Worm (Caenorhabditis elegans) whole organism, young adult: ENCODE measurements around the gene C01C4.2.
A peak's percentile ranks its signal among the peaks of the same experiment; 100 is the strongest.

Source experiments
- B0035.1 ChIP-seq: sonication (generic microtip); optimal IDR thresholded peaks from 2 replicates; lab custom pipeline; 2016; ENCODE audit warnings: missing genetic modification characterization, mild to moderate bottlenecking, missing compliant biosample characterization, missing genotype, missing genetic modification reagents
- B0261.1 ChIP-seq: sonication (generic microtip); optimal IDR thresholded peaks from 2 replicates; lab custom pipeline; 2016; ENCODE audit warnings: mild to moderate bottlenecking, missing genetic modification characterization, moderate library complexity, missing compliant biosample characterization
- C06A6.2 ChIP-seq: fragments of 200-800 bp; sonication (Bioruptor generic); conservative IDR thresholded peaks from 2 replicates; pipeline ENCODE4 v1.3.6; 2022; ENCODE audit warnings: missing genetic modification characterization, missing compliant biosample characterization
- C17E4.6 ChIP-seq: fragments of 200-800 bp; sonication (Bioruptor generic); IDR thresholded peaks from 2 replicates; pipeline ENCODE4 v1.3.6; 2022; ENCODE audit warnings: missing genetic modification reagents, missing genetic modification characterization, missing compliant biosample characterization
- D2030.7 ChIP-seq: fragments of 200-800 bp; sonication (Bioruptor generic); IDR thresholded peaks from 2 replicates; pipeline ENCODE4 v1.3.6; 2022; ENCODE audit warnings: missing genetic modification reagents, missing genetic modification characterization, missing compliant biosample characterization
- F10E7.11 ChIP-seq: sonication (generic microtip); optimal IDR thresholded peaks from 2 replicates; lab custom pipeline; 2017; ENCODE audit warnings: mild to moderate bottlenecking, missing genetic modification characterization, moderate library complexity, missing compliant biosample characterization
- F39B2.1 ChIP-seq: fragments of 200-800 bp; sonication (Bioruptor generic); IDR thresholded peaks from 2 replicates; pipeline ENCODE4 v1.3.6; 2022; ENCODE audit warnings: missing genetic modification reagents, missing genetic modification characterization, missing compliant biosample characterization
- F52B5.7 ChIP-seq: sonication (generic microtip); optimal IDR thresholded peaks from 2 replicates; lab custom pipeline; 2016; ENCODE audit warnings: mild to moderate bottlenecking, missing genetic modification characterization, missing compliant biosample characterization
- F55B11.4 ChIP-seq: sonication (generic microtip); optimal IDR thresholded peaks from 2 replicates; lab custom pipeline; 2016; ENCODE audit warnings: missing compliant biosample characterization, missing genetic modification characterization, borderline replicate concordance; ENCODE audit not compliant: insufficient read depth
- K11D2.4 ChIP-seq: fragments of 200-800 bp; sonication (Bioruptor generic); IDR thresholded peaks from 2 replicates; pipeline ENCODE4 v1.3.6; 2022; ENCODE audit warnings: missing genetic modification reagents, missing genetic modification characterization, missing compliant biosample characterization
- T07F8.4 ChIP-seq: sonication (generic microtip); optimal IDR thresholded peaks from 2 replicates; lab custom pipeline; 2016; ENCODE audit warnings: mild to moderate bottlenecking, missing genetic modification characterization, moderate library complexity, missing compliant biosample characterization
- Y53G8AR.9 ChIP-seq: fragments of 200-800 bp; sonication (Bioruptor generic); conservative IDR thresholded peaks from 2 replicates; pipeline ENCODE4 v1.3.6; 2022; ENCODE audit warnings: missing genetic modification reagents, missing genetic modification characterization, missing compliant biosample characterization
- Y56A3A.18 ChIP-seq: fragments of 200-800 bp; sonication (Bioruptor generic); IDR thresholded peaks from 2 replicates; pipeline ENCODE4 v1.3.6; 2022; ENCODE audit warnings: missing genetic modification reagents, missing genetic modification characterization, missing compliant biosample characterization
- Y67H2A.10 ChIP-seq: fragments of 200-800 bp; sonication (Bioruptor generic); conservative IDR thresholded peaks from 2 replicates; pipeline ENCODE4 v1.3.6; 2022; ENCODE audit warnings: missing genetic modification reagents, missing genetic modification characterization, missing compliant biosample characterization
- Y95B8A.8 ChIP-seq: fragments of 200-800 bp; sonication (Bioruptor generic); IDR thresholded peaks from 2 replicates; pipeline ENCODE4 v1.3.6; 2022; ENCODE audit warnings: missing genetic modification reagents, missing genetic modification characterization, missing compliant biosample characterization
- akir-1 ChIP-seq: fragments of 200-800 bp; sonication (Bioruptor generic); optimal IDR thresholded peaks from 2 replicates; lab custom pipeline; 2018; ENCODE audit warnings: mild to moderate bottlenecking, missing genetic modification characterization, moderate library complexity, missing compliant biosample characterization
- athp-1 ChIP-seq: sonication (generic microtip); optimal IDR thresholded peaks from 2 replicates; lab custom pipeline; 2017; ENCODE audit warnings: mild to moderate bottlenecking, missing genetic modification characterization, missing compliant biosample characterization
- attf-5 ChIP-seq: fragments of 200-800 bp; sonication (Bioruptor generic); optimal IDR thresholded peaks from 2 replicates; lab custom pipeline; 2018; ENCODE audit warnings: mild to moderate bottlenecking, missing genetic modification characterization, missing compliant biosample characterization
- bed-1 ChIP-seq: fragments of 200-800 bp; sonication (Bioruptor generic); IDR thresholded peaks from 2 replicates; pipeline ENCODE4 v1.3.6; 2022; ENCODE audit warnings: missing genetic modification reagents, missing genetic modification characterization, missing compliant biosample characterization
- ccch-3 ChIP-seq: fragments of 200-800 bp; sonication (Bioruptor generic); optimal IDR thresholded peaks from 2 replicates; lab custom pipeline; 2018; ENCODE audit warnings: mild to moderate bottlenecking, missing genetic modification characterization, missing compliant biosample characterization
- ceh-27 ChIP-seq: fragments of 200-800 bp; sonication (Bioruptor generic); optimal IDR thresholded peaks from 2 replicates; lab custom pipeline; 2018; ENCODE audit warnings: mild to moderate bottlenecking, missing genetic modification characterization, moderate library complexity, missing compliant biosample characterization
- chd-7 ChIP-seq: sonication (generic microtip); optimal IDR thresholded peaks from 2 replicates; lab custom pipeline; 2016; ENCODE audit warnings: mild to moderate bottlenecking, missing genetic modification characterization, moderate library complexity, missing compliant biosample characterization
- egl-44 ChIP-seq: fragments of 200-800 bp; sonication (Bioruptor generic); IDR thresholded peaks from 2 replicates; pipeline ENCODE4 v1.3.6; 2022; ENCODE audit warnings: missing genetic modification reagents, missing genetic modification characterization, missing compliant biosample characterization
- egrh-3 ChIP-seq: fragments of 200-800 bp; sonication (Bioruptor generic); IDR thresholded peaks from 2 replicates; pipeline ENCODE4 v1.3.6; 2022; ENCODE audit warnings: missing genetic modification reagents, missing genetic modification characterization, missing compliant biosample characterization
- fkh-3 ChIP-seq: sonication (generic microtip); optimal IDR thresholded peaks from 2 replicates; lab custom pipeline; 2016; ENCODE audit warnings: mild to moderate bottlenecking, missing genetic modification characterization, missing compliant biosample characterization
- him-1 ChIP-seq: sonication (generic microtip); optimal IDR thresholded peaks from 2 replicates; lab custom pipeline; 2016; ENCODE audit warnings: missing genotype, missing genetic modification reagents, missing genetic modification characterization, missing compliant biosample characterization
- hmg-20 ChIP-seq: fragments of 200-800 bp; sonication (Bioruptor generic); IDR thresholded peaks from 2 replicates; pipeline ENCODE4 v1.3.6; 2022; ENCODE audit warnings: missing genetic modification reagents, missing genetic modification characterization, missing compliant biosample characterization
- hsf-1 ChIP-seq: fragments of 200-800 bp; sonication (Bioruptor generic); IDR thresholded peaks from 2 replicates; pipeline ENCODE4 v1.3.6; 2022; ENCODE audit warnings: missing genetic modification reagents, missing genetic modification characterization, missing compliant biosample characterization
- lin-26 ChIP-seq: fragments of 200-800 bp; sonication (Bioruptor generic); IDR thresholded peaks from 2 replicates; pipeline ENCODE4 v1.3.6; 2022; ENCODE audit warnings: missing genetic modification reagents, missing genetic modification characterization, missing compliant biosample characterization
- lin-40 ChIP-seq: sonication (generic microtip); optimal IDR thresholded peaks from 2 replicates; lab custom pipeline; 2016; ENCODE audit warnings: missing genetic modification characterization, mild to moderate bottlenecking, missing compliant biosample characterization, missing genotype, missing genetic modification reagents
- lsy-27 ChIP-seq: sonication (generic microtip); optimal IDR thresholded peaks from 2 replicates; lab custom pipeline; 2017; ENCODE audit warnings: missing genetic modification characterization, mild to moderate bottlenecking, missing compliant biosample characterization, antibody characterized with exemption, missing genotype, borderline replicate concordance; ENCODE audit not compliant: insufficient read depth
- madf-3 ChIP-seq: fragments of 200-800 bp; sonication (Bioruptor generic); IDR thresholded peaks from 2 replicates; pipeline ENCODE4 v1.3.6; 2022; ENCODE audit warnings: missing genetic modification reagents, missing genetic modification characterization, missing compliant biosample characterization
- madf-6 ChIP-seq: fragments of 200-800 bp; sonication (Bioruptor generic); IDR thresholded peaks from 2 replicates; pipeline ENCODE4 v1.3.6; 2022; ENCODE audit warnings: missing genetic modification reagents, missing genetic modification characterization, missing compliant biosample characterization
- mes-4 ChIP-seq: sonication (generic microtip); optimal IDR thresholded peaks from 2 replicates; lab custom pipeline; 2016; ENCODE audit warnings: missing genotype, missing genetic modification characterization, missing compliant biosample characterization
- nhr-80 ChIP-seq: sonication (generic microtip); optimal IDR thresholded peaks from 2 replicates; lab custom pipeline; 2016; ENCODE audit warnings: missing genetic modification characterization, missing compliant biosample characterization
- rcor-1 ChIP-seq: fragments of 200-800 bp; sonication (Bioruptor generic); IDR thresholded peaks from 2 replicates; pipeline ENCODE4 v1.3.6; 2022; ENCODE audit warnings: missing genetic modification reagents, missing genetic modification characterization, missing compliant biosample characterization
- rpc-1 ChIP-seq, 2 experiments: fragments of 150-350 bp in 1 of 2; sonication (generic microtip) in 1 of 2; optimal IDR thresholded peaks; 2 replicates each; lab custom pipeline; 2014 to 2018; ENCODE audit warnings: missing biosample characterization in 1 of 2, missing genetic modification characterization in 1 of 2, missing genetic modification reagents in 1 of 2, missing genotype in 1 of 2
- sea-2 ChIP-seq: fragments of 200-800 bp; sonication (Bioruptor generic); IDR thresholded peaks from 2 replicates; pipeline ENCODE4 v1.3.6; 2022; ENCODE audit warnings: missing genetic modification characterization, missing compliant biosample characterization
- zfh-2 ChIP-seq: fragments of 200-800 bp; sonication (Bioruptor generic); conservative IDR thresholded peaks from 2 replicates; pipeline ENCODE4 v1.3.6; 2022; ENCODE audit warnings: missing genetic modification reagents, missing genetic modification characterization, missing compliant biosample characterization
- ztf-25 ChIP-seq: fragments of 200-800 bp; sonication (Bioruptor generic); IDR thresholded peaks from 2 replicates; pipeline ENCODE4 v1.3.6; 2022; ENCODE audit warnings: missing genetic modification reagents, missing genetic modification characterization, missing compliant biosample characterization
- ztf-28 ChIP-seq: fragments of 200-800 bp; sonication (Bioruptor generic); IDR thresholded peaks from 2 replicates; pipeline ENCODE4 v1.3.6; 2022; ENCODE audit warnings: missing genetic modification reagents, missing genetic modification characterization, missing compliant biosample characterization
- ztf-3 ChIP-seq: fragments of 200-800 bp; sonication (Bioruptor generic); optimal IDR thresholded peaks from 2 replicates; lab custom pipeline; 2018; ENCODE audit warnings: mild to moderate bottlenecking, missing genetic modification characterization, missing compliant biosample characterization

C01C4.2 gene

ce11 chrX:3678507-3679175 is 36.3 kb upstream of the C01C4.2 start, which contains the start of gene tag-52 (continued):
- no peak for TF ChIP-seq F10E7.11 (tag; lab: Kevin White, UChicago)
- no peak for TF ChIP-seq rcor-1 (GFP tag; lab: Robert Waterston, UW)
- TF ChIP-seq F39B2.1 (GFP tag; lab: Robert Waterston, UW): no peak
- no peak for TF ChIP-seq fkh-3 (tag; lab: Kevin White, UChicago)
- TF ChIP-seq B0035.1 (tag; lab: Kevin White, UChicago): no peak
- TF ChIP-seq nhr-80 (tag; lab: Kevin White, UChicago): peak; percentile 54
- no peak for TF ChIP-seq C17E4.6 (GFP tag; lab: Robert Waterston, UW)
- TF ChIP-seq madf-6 (GFP tag; lab: Robert Waterston, UW): no peak
- TF ChIP-seq hmg-20 (GFP tag; lab: Robert Waterston, UW): no peak
- TF ChIP-seq egl-44 (GFP tag; lab: Robert Waterston, UW): no peak
- TF ChIP-seq F55B11.4 (tag; lab: Kevin White, UChicago): no peak
- TF ChIP-seq madf-3 (GFP tag; lab: Robert Waterston, UW): no peak
- TF ChIP-seq C06A6.2: no peak
- TF ChIP-seq zfh-2 (GFP tag; lab: Robert Waterston, UW): peak; percentile 66
- no peak for TF ChIP-seq lin-26 (GFP tag; lab: Robert Waterston, UW)
- TF ChIP-seq lsy-27: no peak

- TF ChIP-seq egrh-3 (no peak), ztf-25 (GFP tag; lab: Robert Waterston, UW) (no peak), Y95B8A.8 (GFP tag; lab: Robert Waterston, UW) (no peak), T07F8.4 (tag; lab: Kevin White, UChicago) (no peak), mes-4 (no peak), rpc-1 (optimal IDR thresholded peaks at IDR 0.05; lab: Kevin White, UChicago) (no peak), rpc-1 (tag; optimal IDR thresholded peaks at IDR 0.05; lab: Kevin White, UChicago) (no peak), K11D2.4 (no peak), Y56A3A.18 (GFP tag; lab: Robert Waterston, UW) (no peak), hmg-20 (GFP tag; lab: Robert Waterston, UW) (no peak), B0261.1 (no peak), ztf-28 (GFP tag; lab: Robert Waterston, UW) (no peak), lin-40 (tag; lab: Kevin White, UChicago) (no peak), chd-7 (tag; lab: Kevin White, UChicago) (no peak)
These were observed 34.2 kb upstream of the C01C4.2 start, which contains the start of gene tsp-17 for ce11 chrX:3680544-3681214. Gene tsp-17 (plus strand): TSS chrX:3681164.

ce11 chrX:3683060-3683459 is 31.8 kb upstream of the C01C4.2 start:
- TF ChIP-seq egrh-3: no peak
- TF ChIP-seq attf-5: no peak
- TF ChIP-seq athp-1 (tag; lab: Kevin White, UChicago): no peak
- TF ChIP-seq sea-2 (GFP tag; lab: Robert Waterston, UW): no peak
- TF ChIP-seq ztf-3 (GFP tag; lab: Kevin White, UChicago): no peak
- TF ChIP-seq F39B2.1 (GFP tag; lab: Robert Waterston, UW): no peak
- TF ChIP-seq rpc-1 (optimal IDR thresholded peaks at IDR 0.05; lab: Kevin White, UChicago): no peak
- no peak for TF ChIP-seq rpc-1 (tag; optimal IDR thresholded peaks at IDR 0.05; lab: Kevin White, UChicago)
- TF ChIP-seq him-1 (tag; lab: Kevin White, UChicago): no peak
- no peak for TF ChIP-seq F55B11.4 (tag; lab: Kevin White, UChicago)
- TF ChIP-seq Y53G8AR.9 (GFP tag; lab: Robert Waterston, UW): no peak
- no peak for TF ChIP-seq ceh-27 (GFP tag; lab: Kevin White, UChicago)
- no peak for TF ChIP-seq akir-1 (GFP tag; lab: Kevin White, UChicago)
- TF ChIP-seq D2030.7 (GFP tag; lab: Robert Waterston, UW): no peak
- TF ChIP-seq ccch-3: no peak
- TF ChIP-seq bed-1 (GFP tag; lab: Robert Waterston, UW): no peak
- no peak for TF ChIP-seq F52B5.7 (tag; lab: Kevin White, UChicago)
- no peak for TF ChIP-seq Y67H2A.10 (GFP tag; lab: Robert Waterston, UW)
- no peak for TF ChIP-seq hsf-1
- no peak for TF ChIP-seq C06A6.2
